Worm (Caenorhabditis elegans) whole organism, L2 larva: ENCODE measurements around the gene F10C5.3.

Experiments
- F13H6.1 ChIP-seq: sonication (generic microtip); optimal IDR thresholded peaks from 2 replicates; lab custom pipeline; 2016; ENCODE audit warnings: missing genetic modification characterization, missing compliant biosample characterization
- R02D3.7 ChIP-seq: fragments of 150-350 bp; optimal IDR thresholded peaks from 2 replicates; lab custom pipeline; 2014; ENCODE audit warnings: missing biosample characterization, missing genetic modification characterization
- ZK546.5 ChIP-seq: sonication (generic microtip); optimal IDR thresholded peaks from 2 replicates; lab custom pipeline; 2017; ENCODE audit warnings: missing biosample characterization, missing genetic modification characterization
- alr-1 ChIP-seq: fragments of 150-350 bp; optimal IDR thresholded peaks from 2 replicates; lab custom pipeline; 2014; ENCODE audit warnings: missing biosample characterization, missing genetic modification characterization
- aly-2 ChIP-seq: fragments of 150-350 bp; optimal IDR thresholded peaks from 2 replicates; lab custom pipeline; 2014; ENCODE audit warnings: missing biosample characterization, missing genetic modification characterization
- blmp-1 ChIP-seq: sonication (generic microtip); optimal IDR thresholded peaks from 2 replicates; lab custom pipeline; 2017; ENCODE audit warnings: missing genetic modification characterization, mild to moderate bottlenecking, missing compliant biosample characterization, antibody characterized with exemption, moderate library complexity; ENCODE audit not compliant: insufficient read depth
- ceh-16 ChIP-seq: fragments of 150-350 bp; optimal IDR thresholded peaks from 2 replicates; lab custom pipeline; 2014; ENCODE audit warnings: missing biosample characterization, missing genetic modification characterization
- ceh-82 ChIP-seq: fragments of 150-350 bp; optimal IDR thresholded peaks from 2 replicates; lab custom pipeline; 2014; ENCODE audit warnings: missing biosample characterization, missing genetic modification characterization
- crh-2 ChIP-seq: sonication (generic microtip); optimal IDR thresholded peaks from 2 replicates; lab custom pipeline; 2017; ENCODE audit warnings: missing biosample characterization, missing genetic modification characterization
- dmd-4 ChIP-seq: sonication (generic microtip); optimal IDR thresholded peaks from 2 replicates; lab custom pipeline; 2017; ENCODE audit warnings: missing biosample characterization, missing genetic modification characterization
- elt-3 ChIP-seq: sonication (generic microtip); optimal IDR thresholded peaks from 2 replicates; lab custom pipeline; 2017; ENCODE audit warnings: missing biosample characterization, missing genetic modification characterization
- fos-1 ChIP-seq: fragments of 150-350 bp; optimal IDR thresholded peaks from 2 replicates; lab custom pipeline; 2014; ENCODE audit warnings: missing biosample characterization, missing genetic modification characterization
- lin-11 ChIP-seq: fragments of 150-350 bp; sonication (generic microtip); optimal IDR thresholded peaks from 2 replicates; lab custom pipeline; 2014; ENCODE audit warnings: missing biosample characterization, missing genetic modification characterization, inconsistent platforms, mixed read lengths
- lin-39 ChIP-seq: fragments of 150-350 bp; optimal IDR thresholded peaks from 2 replicates; lab custom pipeline; 2014; ENCODE audit warnings: missing biosample characterization, missing genetic modification reagents, missing genetic modification characterization
- lsy-2 ChIP-seq, 2 experiments: fragments of 150-350 bp in 1 of 2; sonication (generic microtip) in 1 of 2; optimal IDR thresholded peaks; 2 replicates each; lab custom pipeline; 2014 to 2017; ENCODE audit warnings: missing biosample characterization in 2 of 2, missing genetic modification characterization in 2 of 2
- mbf-1 ChIP-seq: sonication (generic microtip); optimal IDR thresholded peaks from 2 replicates; lab custom pipeline; 2017; ENCODE audit warnings: missing biosample characterization, missing genetic modification characterization
- mdl-1 ChIP-seq, 2 experiments: fragments of 150-350 bp in 1 of 2; sonication (generic microtip) in 1 of 2; optimal IDR thresholded peaks; 2 replicates each; lab custom pipeline; 2017; ENCODE audit warnings: missing biosample characterization in 2 of 2, missing genetic modification characterization in 2 of 2
- nhr-10 ChIP-seq: sonication (generic microtip); optimal IDR thresholded peaks from 2 replicates; lab custom pipeline; 2017; ENCODE audit warnings: missing biosample characterization, missing genetic modification characterization
- nhr-11 ChIP-seq: fragments of 150-350 bp; optimal IDR thresholded peaks from 2 replicates; lab custom pipeline; 2014; ENCODE audit warnings: missing biosample characterization, missing genetic modification characterization
- nhr-12 ChIP-seq: fragments of 150-350 bp; optimal IDR thresholded peaks from 2 replicates; lab custom pipeline; 2014; ENCODE audit warnings: missing biosample characterization, missing genetic modification characterization
- nhr-21 ChIP-seq: fragments of 150-350 bp; optimal IDR thresholded peaks from 2 replicates; lab custom pipeline; 2014; ENCODE audit warnings: missing biosample characterization, missing genetic modification characterization
- nhr-23 ChIP-seq: fragments of 150-350 bp; optimal IDR thresholded peaks from 2 replicates; lab custom pipeline; 2014; ENCODE audit warnings: missing biosample characterization, missing genetic modification reagents, missing genetic modification characterization
- nhr-6 ChIP-seq: fragments of 150-350 bp; optimal IDR thresholded peaks from 2 replicates; lab custom pipeline; 2014; ENCODE audit warnings: missing biosample characterization, missing genetic modification characterization
- nhr-77 ChIP-seq: fragments of 150-350 bp; optimal IDR thresholded peaks from 2 replicates; lab custom pipeline; 2014; ENCODE audit warnings: missing biosample characterization, missing genetic modification characterization
- peb-1 ChIP-seq: fragments of 150-350 bp; optimal IDR thresholded peaks from 2 replicates; lab custom pipeline; 2014; ENCODE audit warnings: missing biosample characterization, missing genetic modification characterization
- sem-4 ChIP-seq: fragments of 150-350 bp; optimal IDR thresholded peaks from 2 replicates; lab custom pipeline; 2014; ENCODE audit warnings: missing biosample characterization, missing genetic modification reagents, missing genetic modification characterization
- skn-1 ChIP-seq: sonication (generic microtip); optimal IDR thresholded peaks from 2 replicates; lab custom pipeline; 2017; ENCODE audit warnings: missing biosample characterization, missing genetic modification characterization
- sma-3 ChIP-seq: sonication (generic microtip); optimal IDR thresholded peaks from 2 replicates; lab custom pipeline; 2016; ENCODE audit warnings: missing genetic modification reagents, missing genetic modification characterization, missing compliant biosample characterization
- sma-9 ChIP-seq, 2 experiments: fragments of 150-350 bp in 1 of 2; sonication (generic microtip) in 1 of 2; optimal IDR thresholded peaks; 2 replicates each; lab custom pipeline; 2014 to 2016; ENCODE audit warnings: missing genetic modification characterization in 2 of 2, mild to moderate bottlenecking in 1 of 2, missing biosample characterization in 1 of 2, missing compliant biosample characterization in 1 of 2, missing genetic modification reagents in 1 of 2, moderate library complexity in 1 of 2
- unc-55 ChIP-seq: fragments of 150-350 bp; sonication (generic microtip); optimal IDR thresholded peaks from 3 replicates; lab custom pipeline; 2014; ENCODE audit warnings: missing biosample characterization, missing genetic modification reagents, missing genetic modification characterization
- unc-62 ChIP-seq: fragments of 150-350 bp; optimal IDR thresholded peaks from 2 replicates; lab custom pipeline; 2014; ENCODE audit warnings: missing biosample characterization, missing genetic modification reagents, missing genetic modification characterization
- ztf-1 ChIP-seq: fragments of 200-800 bp; sonication (Bioruptor generic); conservative IDR thresholded peaks from 2 replicates; pipeline ENCODE4 v1.3.6; 2022; ENCODE audit warnings: missing genetic modification characterization, missing compliant biosample characterization
- ztf-11 ChIP-seq: sonication (generic microtip); optimal IDR thresholded peaks from 2 replicates; lab custom pipeline; 2017; ENCODE audit warnings: missing biosample characterization, missing genetic modification characterization
- ztf-4 ChIP-seq: fragments of 150-350 bp; optimal IDR thresholded peaks from 2 replicates; lab custom pipeline; 2014; ENCODE audit warnings: missing biosample characterization, missing genetic modification characterization

The F10C5.3 gene

DNA sequence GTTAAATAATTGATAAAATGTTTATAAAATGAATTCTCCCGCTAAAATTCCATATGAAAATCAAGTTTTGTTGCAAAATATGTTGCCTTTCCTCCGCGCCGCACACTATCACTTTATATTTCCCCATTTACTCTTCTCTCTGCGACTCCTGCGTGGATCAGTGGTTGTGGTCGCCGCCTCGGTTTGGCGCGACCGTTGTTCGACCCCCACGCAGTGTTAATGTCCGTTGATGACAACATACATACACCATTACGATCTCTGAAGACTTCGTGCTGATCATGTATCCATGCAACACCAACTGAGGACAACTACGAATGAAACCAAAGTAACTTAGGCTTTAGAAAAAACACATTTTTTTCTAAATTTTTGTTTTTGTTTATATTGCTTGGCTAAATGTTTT, 18.9 kb downstream of the F10C5.3 start (continued):
- no peak for TF ChIP-seq unc-62
- no peak for TF ChIP-seq ceh-82
- TF ChIP-seq aly-2 (tag; lab: Kevin White, UChicago), result no peak
- no peak for TF ChIP-seq ztf-11 (tag; lab: Kevin White, UChicago)
- no peak for TF ChIP-seq ceh-16 (tag; lab: Kevin White, UChicago)
- TF ChIP-seq fos-1, result peak; percentile 85
- peak; percentile 23 for TF ChIP-seq nhr-11 (tag; lab: Kevin White, UChicago)
- TF ChIP-seq sem-4 (tag; lab: Kevin White, UChicago), result no peak
- no peak for TF ChIP-seq nhr-23 (tag; lab: Kevin White, UChicago)
- TF ChIP-seq lsy-2 (tag; optimal IDR thresholded peaks at IDR 0.05; lab: Kevin White, UChicago), result peak in 1 of 2 experiments; percentile 51
- TF ChIP-seq R02D3.7 (tag; lab: Kevin White, UChicago), result no peak
- no peak for TF ChIP-seq alr-1 (tag; lab: Kevin White, UChicago)

DNA sequence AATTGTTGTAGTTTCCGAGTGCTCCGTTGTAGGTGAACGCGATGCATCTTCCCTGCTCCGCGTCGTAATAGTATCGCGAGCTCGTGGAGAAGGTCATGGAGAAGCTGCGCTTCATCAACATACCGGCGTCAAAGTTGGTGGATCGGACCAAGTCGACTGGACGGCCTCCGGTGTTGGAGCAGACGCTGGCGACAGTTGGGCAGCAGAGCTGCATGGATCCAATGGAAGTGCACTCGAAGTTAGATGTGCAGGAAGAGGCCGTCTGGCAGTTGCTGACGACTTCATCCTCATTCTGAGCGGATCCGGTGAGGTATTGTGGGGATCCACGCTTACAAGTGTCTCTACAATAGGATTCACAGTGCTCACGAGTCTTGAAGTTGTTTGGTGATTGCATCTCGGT, 25.4 kb downstream of the F10C5.3 start:
- TF ChIP-seq peb-1 (tag; lab: Kevin White, UChicago) (no peak), aly-2 (tag; lab: Kevin White, UChicago) (no peak), ztf-4 (tag; lab: Kevin White, UChicago) (no peak), ceh-16 (tag; lab: Kevin White, UChicago) (no peak), nhr-21 (tag; lab: Kevin White, UChicago) (no peak), nhr-23 (tag; lab: Kevin White, UChicago) (no peak), F13H6.1 (tag; lab: Kevin White, UChicago) (no peak), skn-1 (tag; lab: Kevin White, UChicago) (no peak), dmd-4 (tag; lab: Kevin White, UChicago) (no peak), nhr-77 (tag; lab: Kevin White, UChicago) (no peak), nhr-6 (tag; lab: Kevin White, UChicago) (no peak), blmp-1 (tag; lab: Kevin White, UChicago) (no peak), nhr-11 (tag; lab: Kevin White, UChicago) (no peak), ZK546.5 (no peak), nhr-12 (tag; lab: Kevin White, UChicago) (no peak), ceh-82 (no peak), lin-11 (tag; lab: Kevin White, UChicago) (no peak), sma-3 (GFP tag; lab: Kevin White, UChicago) (no peak), crh-2 (tag; lab: Kevin White, UChicago) (no peak), lsy-2 (tag; optimal IDR thresholded peaks at IDR 0.05; lab: Kevin White, UChicago) (no peak)
- TF ChIP-seq, all 48 proteins: peak for 0

DNA sequence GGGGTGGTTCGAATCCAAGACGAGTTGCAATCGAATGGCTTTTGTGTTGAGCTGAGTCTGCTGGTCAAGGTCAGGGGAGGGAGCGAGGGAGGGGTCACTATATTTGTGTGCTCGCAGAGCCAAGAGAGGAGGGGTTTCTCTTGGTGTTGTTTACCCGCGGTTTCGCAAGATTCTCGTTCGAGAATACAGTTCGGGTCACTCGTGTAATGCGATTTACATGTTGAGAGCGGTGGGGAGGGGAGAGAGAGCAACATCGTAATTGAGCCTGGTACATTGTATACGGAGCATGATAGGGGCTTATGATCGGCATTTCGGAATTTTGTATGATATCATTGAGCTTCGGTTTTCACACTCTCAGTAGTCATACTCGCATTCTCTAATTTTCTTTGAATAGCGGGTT, 28.4 kb downstream of the F10C5.3 start, which contains the start of gene F30H5.3:
Gene F30H5.3 (minus strand): TSS at position 101 of the 400 bp plus-strand sequence.
- TF ChIP-seq nhr-6 (tag; lab: Kevin White, UChicago) (no peak), nhr-10 (tag; lab: Kevin White, UChicago) (no peak), sma-9 (GFP tag; optimal IDR thresholded peaks at IDR 0.05; lab: Kevin White, UChicago) (no peak), sma-9 (tag; optimal IDR thresholded peaks at IDR 0.05; lab: Kevin White, UChicago) (no peak), nhr-12 (tag; lab: Kevin White, UChicago) (no peak), sma-3 (GFP tag; lab: Kevin White, UChicago) (no peak), nhr-11 (tag; lab: Kevin White, UChicago) (no peak)

DNA sequence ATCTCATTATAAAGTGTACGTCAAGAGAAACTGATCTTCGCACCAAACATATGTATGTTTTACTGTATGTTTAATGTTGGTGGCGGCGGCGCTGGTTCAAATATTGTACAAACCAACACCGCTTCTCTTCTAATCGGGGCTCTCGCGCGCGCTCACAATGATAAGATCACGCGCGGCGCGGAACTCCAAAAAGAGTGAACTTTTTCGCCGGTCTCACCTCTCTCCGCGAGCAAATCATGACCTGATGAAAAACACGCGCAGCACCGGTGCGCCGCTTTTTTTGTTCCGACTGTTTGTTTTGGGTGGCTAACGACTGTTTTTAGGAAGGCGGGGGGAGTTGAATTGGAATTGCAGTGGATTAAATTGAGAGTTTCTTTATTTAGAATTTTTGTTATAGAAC, 29.7 kb downstream of the F10C5.3 start:
- TF ChIP-seq mdl-1 (tag; optimal IDR thresholded peaks at IDR 0.05; lab: Kevin White, UChicago) (no peak), alr-1 (tag; lab: Kevin White, UChicago) (no peak), crh-2 (tag; lab: Kevin White, UChicago) (no peak), nhr-23 (tag; lab: Kevin White, UChicago) (no peak), lin-39 (tag; lab: Kevin White, UChicago) (no peak), sem-4 (tag; lab: Kevin White, UChicago) (no peak), nhr-77 (tag; lab: Kevin White, UChicago) (no peak), lin-11 (tag; lab: Kevin White, UChicago) (no peak), ceh-16 (tag; lab: Kevin White, UChicago) (no peak), elt-3 (tag; lab: Kevin White, UChicago) (no peak), ceh-82 (no peak), ztf-1 (GFP tag; lab: Robert Waterston, UW) (no peak), ZK546.5 (no peak), mbf-1 (tag; lab: Kevin White, UChicago) (no peak), unc-55 (GFP tag; lab: Kevin White, UChicago) (no peak), fos-1 (no peak)
